Worm (Caenorhabditis elegans) whole organism, early embryonic: ENCODE data around the gene R12B2.8.

Experiments used
- F13C5.2 ChIP-seq: sonication (generic microtip); optimal IDR thresholded peaks from 2 replicates; lab custom pipeline; 2017; ENCODE audit warnings: mild to moderate bottlenecking, missing genetic modification characterization, inconsistent platforms, missing compliant biosample characterization
- ets-7 ChIP-seq: sonication (generic microtip); optimal IDR thresholded peaks from 2 replicates; lab custom pipeline; 2016; ENCODE audit warnings: missing genotype, missing genetic modification characterization, missing compliant biosample characterization
- hmg-4 ChIP-seq: fragments of 200-800 bp; sonication (Bioruptor generic); optimal IDR thresholded peaks from 2 replicates; lab custom pipeline; 2018; ENCODE audit warnings: mild to moderate bottlenecking, missing genetic modification characterization, missing compliant biosample characterization
- hnd-1 ChIP-seq: sonication (generic microtip); optimal IDR thresholded peaks from 2 replicates; lab custom pipeline; 2016; ENCODE audit warnings: missing genetic modification characterization, missing compliant biosample characterization
- scrt-1 ChIP-seq: fragments of 200-800 bp; sonication (Bioruptor generic); IDR thresholded peaks from 2 replicates; pipeline ENCODE4 v1.3.6; 2022; ENCODE audit warnings: missing genetic modification characterization, missing compliant biosample characterization

DNA sequence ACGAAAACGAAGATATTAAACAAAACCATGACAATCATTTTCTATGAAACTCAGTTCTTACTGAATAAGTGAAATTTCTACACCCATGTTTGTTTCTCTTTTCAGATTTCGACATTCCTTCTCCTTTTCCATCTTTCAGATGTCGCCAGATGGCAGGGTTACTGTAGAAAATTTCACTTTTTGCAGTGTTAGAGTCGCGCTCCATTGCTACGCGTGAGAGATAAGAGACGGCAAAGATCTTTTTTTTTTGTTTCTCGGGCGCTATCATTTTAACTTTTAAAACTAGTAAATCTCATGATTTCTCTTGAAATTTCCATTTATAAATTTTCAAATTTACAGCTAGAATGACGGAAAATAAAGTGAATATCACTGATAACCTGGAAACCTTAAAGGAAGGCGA is 54.5 kb downstream of the R12B2.8 start, which contains the start of the genes mig-21 and F01F1.2:
- TF ChIP-seq hnd-1 (tag; lab: Kevin White, UChicago) (no peak), scrt-1 (GFP tag; lab: Robert Waterston, UW) (no peak), ets-7 (tag; lab: Kevin White, UChicago) (no peak), F13C5.2 (tag; lab: Kevin White, UChicago) (no peak), hmg-4 (GFP tag; lab: Kevin White, UChicago) (no peak)
